Fruit fly (Drosophila melanogaster): Measurements from ENCODE around the gene SdhD.

Gene SdhD

dm6 chr3R:23722680-23723372 is 37.6 kb downstream of the SdhD start, which contains the start of gene CG10365 (continued):
- TF ChIP-seq HHEX (GFP tag; optimal IDR thresholded peaks at IDR 0.05), result peak; percentile 87
- TF ChIP-seq Hmx (GFP tag; optimal IDR thresholded peaks at IDR 0.05), result no peak
- TF ChIP-seq CG4404 (GFP tag; IDR thresholded peaks at IDR 0.05), result 0 out of 2 replicates have a peak, but pooled peaks have one; percentile 34
- TF ChIP-seq CG7357 (GFP tag; IDR thresholded peaks at IDR 0.05), result peak; percentile 76
- no peak for TF ChIP-seq Optix (GFP tag; IDR thresholded peaks at IDR 0.05)
- peak; percentile 70 for TF ChIP-seq wdn (GFP tag; IDR thresholded peaks at IDR 0.05)
- no peak for TF ChIP-seq Bteb2 (GFP tag; optimal IDR thresholded peaks at IDR 0.05)
- no peak for TF ChIP-seq Sin3A (optimal IDR thresholded peaks at IDR 0.05)
- peak; percentile 57 for TF ChIP-seq wor (GFP tag; IDR thresholded peaks at IDR 0.05)
- no peak for TF ChIP-seq repo (GFP tag; optimal IDR thresholded peaks at IDR 0.05)
- peak; percentile 92 for TF ChIP-seq tgo (GFP tag; IDR thresholded peaks at IDR 0.05)
- TF ChIP-seq hbn (GFP tag; IDR thresholded peaks at IDR 0.05; ENCODE audit: partially characterized antibody), result no peak
- peak; percentile 50; the same call in 1 of the 2 replicates for TF ChIP-seq danr (GFP tag; IDR thresholded peaks at IDR 0.05)
- peak; percentile 84 for TF ChIP-seq CG2712 (tag; optimal IDR thresholded peaks at IDR 0.05)
- TF ChIP-seq pita (GFP tag; optimal IDR thresholded peaks at IDR 0.05), result no peak
- no peak for TF ChIP-seq da (GFP tag; optimal IDR thresholded peaks at IDR 0.05)
- no peak for TF ChIP-seq fd102C (GFP tag; optimal IDR thresholded peaks at IDR 0.05)
- TF ChIP-seq lola (GFP tag; optimal IDR thresholded peaks at IDR 0.05), result peak in 1 of 3 experiments; percentile 39
- no peak for TF ChIP-seq CG3995 (GFP tag; optimal IDR thresholded peaks at IDR 0.05)
- TF ChIP-seq Gsc (GFP tag; IDR thresholded peaks at IDR 0.05), result no peak
- no peak for TF ChIP-seq CG4360 (GFP tag; IDR thresholded peaks at IDR 0.05)
- peak; percentile 55 for TF ChIP-seq CG17568 (GFP tag; optimal IDR thresholded peaks at IDR 0.05)
- peak; percentile 74 for TF ChIP-seq onecut (GFP tag; IDR thresholded peaks at IDR 0.05)
- peak; percentile 56 for TF ChIP-seq CG18764 (GFP tag; optimal IDR thresholded peaks at IDR 0.05)
- peak; percentile 86 for TF ChIP-seq E2f1 (GFP tag; IDR thresholded peaks at IDR 0.05)
- peak; percentile 91 for TF ChIP-seq row (GFP tag; IDR thresholded peaks at IDR 0.05)
- TF ChIP-seq Sox100B (GFP tag; optimal IDR thresholded peaks at IDR 0.05), result peak; percentile 93
- TF ChIP-seq CG7372 (GFP tag; IDR thresholded peaks at IDR 0.05), result peak; percentile 56; the same call in 1 of the 2 replicates
- TF ChIP-seq MTF-1 (GFP tag; optimal IDR thresholded peaks at IDR 0.05; ENCODE audit: borderline replicate concordance), result peak; percentile 58
- peak; percentile 72 for TF ChIP-seq org-1 (GFP tag; optimal IDR thresholded peaks at IDR 0.05)
- no peak for TF ChIP-seq CG1792 (GFP tag; optimal IDR thresholded peaks at IDR 0.05)
- TF ChIP-seq CG7987 (GFP tag; optimal IDR thresholded peaks at IDR 0.05), result no peak
- TF ChIP-seq salm (tag; optimal IDR thresholded peaks at IDR 0.05), result peak; percentile 83
- peak; percentile 89; the same call in 3 of the 4 replicates for TF ChIP-seq chinmo (GFP tag; IDR thresholded peaks at IDR 0.05; ENCODE audit: partially characterized antibody)
- no peak for TF ChIP-seq br (optimal IDR thresholded peaks at IDR 0.05)
- peak; percentile 65 for TF ChIP-seq sd (tag; optimal IDR thresholded peaks at IDR 0.05)
- TF ChIP-seq CG13123 (GFP tag; optimal IDR thresholded peaks at IDR 0.05), result peak; percentile 78
- peak; percentile 34 for TF ChIP-seq CG18011 (GFP tag; optimal IDR thresholded peaks at IDR 0.05)
- TF ChIP-seq disco-r (GFP tag; optimal IDR thresholded peaks at IDR 0.05), result no peak
- TF ChIP-seq CG13894 (tag; optimal IDR thresholded peaks at IDR 0.05), result peak; percentile 86
- TF ChIP-seq CG11085 (GFP tag; IDR thresholded peaks at IDR 0.05), result peak; percentile 76
- no peak for TF ChIP-seq ken (GFP tag; IDR thresholded peaks at IDR 0.05)
- peak; percentile 74 for TF ChIP-seq CG12104 (GFP tag; optimal IDR thresholded peaks at IDR 0.05)
- TF ChIP-seq GATAe (GFP tag; conservative IDR thresholded peaks at IDR 0.05), result peak; percentile 30; the same call in 1 of the 2 replicates
- TF ChIP-seq Rfx (GFP tag; IDR thresholded peaks at IDR 0.05), result peak; percentile 87
- TF ChIP-seq usp (GFP tag; optimal IDR thresholded peaks at IDR 0.05), result no peak
- TF ChIP-seq Myb (GFP tag; optimal IDR thresholded peaks at IDR 0.05), result no peak
- peak; percentile 81 for TF ChIP-seq Ssrp (tag; optimal IDR thresholded peaks at IDR 0.05)
- peak in 1 of 2 experiments; percentile 33 for TF ChIP-seq Hr78 (GFP tag; optimal IDR thresholded peaks at IDR 0.05)
- TF ChIP-seq CG17186 (GFP tag; optimal IDR thresholded peaks at IDR 0.05), result no peak
- TF ChIP-seq Antp (GFP tag; optimal IDR thresholded peaks at IDR 0.05), result no peak

All from whole organism, embryonic.